Fruit fly (Drosophila melanogaster) whole organism, prepupa: ENCODE results near the gene NaPi-III.

ENCODE experiments used
- Blimp-1 ChIP-seq: fragments of 200-800 bp; sonication (Bioruptor generic); optimal IDR thresholded peaks from 3 replicates; lab custom pipeline; 2017; ENCODE audit warnings: missing biosample characterization, missing genetic modification characterization, mild to moderate bottlenecking, moderate library complexity, missing genetic modification reagents
- CG10631 ChIP-seq: fragments of 200-800 bp; sonication (Bioruptor generic); optimal IDR thresholded peaks from 2 replicates; lab custom pipeline; 2016; ENCODE audit warnings: missing biosample characterization, missing genetic modification characterization
- CG10669 ChIP-seq: fragments of 200-800 bp; sonication (Bioruptor generic); optimal IDR thresholded peaks from 3 replicates; lab custom pipeline; 2018; ENCODE audit warnings: missing biosample characterization, mild to moderate bottlenecking, missing genetic modification characterization, moderate library complexity
- CG11294 ChIP-seq: fragments of 200-800 bp; sonication (Bioruptor generic); IDR thresholded peaks from 2 replicates; pipeline ENCODE4 v1.3.6; 2022; ENCODE audit warnings: missing biosample characterization, missing genetic modification characterization
- CG11762 ChIP-seq: fragments of 200-800 bp; sonication (Bioruptor generic); optimal IDR thresholded peaks from 3 replicates; lab custom pipeline; 2016; ENCODE audit warnings: missing biosample characterization, missing genetic modification characterization; ENCODE audit not compliant: insufficient read depth
- CG11902 ChIP-seq: fragments of 200-800 bp; sonication (Bioruptor generic); optimal IDR thresholded peaks from 3 replicates; lab custom pipeline; 2016; ENCODE audit warnings: missing biosample characterization, missing genetic modification characterization
- CG15336 ChIP-seq: fragments of 200-800 bp; sonication (Bioruptor generic); IDR thresholded peaks from 2 replicates; pipeline ENCODE4 v1.3.6; 2022; ENCODE audit warnings: missing biosample characterization, missing genetic modification characterization
- CG1621 ChIP-seq: fragments of 200-800 bp; sonication (Bioruptor generic); optimal IDR thresholded peaks from 3 replicates; lab custom pipeline; 2018; ENCODE audit warnings: missing biosample characterization, mild to moderate bottlenecking, missing genetic modification characterization
- CG16779 ChIP-seq: fragments of 200-800 bp; sonication (Bioruptor generic); optimal IDR thresholded peaks from 3 replicates; lab custom pipeline; 2017; ENCODE audit warnings: missing biosample characterization, mild to moderate bottlenecking, missing genetic modification characterization
- CG31627 ChIP-seq: fragments of 200-800 bp; sonication (Bioruptor generic); optimal IDR thresholded peaks from 3 replicates; lab custom pipeline; 2016; ENCODE audit warnings: missing biosample characterization, missing genetic modification characterization
- CG34406 ChIP-seq: fragments of 200-800 bp; sonication (Bioruptor generic); optimal IDR thresholded peaks from 3 replicates; lab custom pipeline; 2016; ENCODE audit warnings: missing biosample characterization, missing genetic modification characterization
- CG4318 ChIP-seq: fragments of 200-800 bp; sonication (Bioruptor generic); optimal IDR thresholded peaks from 3 replicates; lab custom pipeline; 2017; ENCODE audit warnings: missing biosample characterization, mild to moderate bottlenecking, missing genetic modification characterization
- CG6792 ChIP-seq: fragments of 200-800 bp; sonication (Bioruptor generic); optimal IDR thresholded peaks from 3 replicates; lab custom pipeline; 2016; ENCODE audit warnings: missing biosample characterization, missing genetic modification characterization
- CG6854 ChIP-seq: fragments of 200-800 bp; sonication (Bioruptor generic); optimal IDR thresholded peaks from 2 replicates; lab custom pipeline; 2017; ENCODE audit warnings: missing biosample characterization, mild to moderate bottlenecking, missing genetic modification characterization
- CG7368 ChIP-seq: fragments of 200-800 bp; sonication (Bioruptor generic); optimal IDR thresholded peaks from 3 replicates; lab custom pipeline; 2016; ENCODE audit warnings: missing biosample characterization, missing genetic modification characterization
- CG8119 ChIP-seq: fragments of 200-800 bp; sonication (Bioruptor generic); IDR thresholded peaks from 3 replicates; pipeline ENCODE4 v1.3.6; 2022; ENCODE audit warnings: missing biosample characterization, missing genetic modification characterization
- CG8319 ChIP-seq: fragments of 200-800 bp; sonication (Bioruptor generic); optimal IDR thresholded peaks from 3 replicates; lab custom pipeline; 2016; ENCODE audit warnings: missing biosample characterization, missing genetic modification characterization
- CG8632 ChIP-seq: fragments of 200-800 bp; sonication (Bioruptor generic); optimal IDR thresholded peaks from 3 replicates; lab custom pipeline; 2016; ENCODE audit warnings: missing biosample characterization, missing genetic modification characterization
- CG9139 ChIP-seq: fragments of 200-800 bp; sonication (Bioruptor generic); optimal IDR thresholded peaks from 3 replicates; lab custom pipeline; 2017; ENCODE audit warnings: missing biosample characterization, mild to moderate bottlenecking, missing genetic modification characterization
- Eip78C ChIP-seq: fragments of 200-800 bp; sonication (Bioruptor generic); peaks from one replicate; lab custom pipeline; 2016; ENCODE audit warnings: missing biosample characterization, missing genetic modification characterization
- Eip93F ChIP-seq: fragments of 200-800 bp; sonication (Bioruptor generic); optimal IDR thresholded peaks from 2 replicates; lab custom pipeline; 2016; ENCODE audit warnings: missing biosample characterization, mild to moderate bottlenecking, missing genetic modification characterization
- Ets21C ChIP-seq: fragments of 200-800 bp; sonication (Bioruptor generic); optimal IDR thresholded peaks from 3 replicates; lab custom pipeline; 2016; ENCODE audit warnings: missing biosample characterization, missing genetic modification characterization
- Ets96B ChIP-seq: fragments of 200-800 bp; optimal IDR thresholded peaks from 2 replicates; lab custom pipeline; 2019; ENCODE audit warnings: missing biosample characterization, mild to moderate bottlenecking, missing genetic modification characterization, moderate library complexity
- Gug ChIP-seq: fragments of 200-800 bp; sonication (Bioruptor generic); IDR thresholded peaks from 2 replicates; pipeline ENCODE4 v1.3.6; 2022; ENCODE audit warnings: missing biosample characterization, missing genetic modification characterization
- Hr38 ChIP-seq: sonication (Bioruptor generic); optimal IDR thresholded peaks from 2 replicates; lab custom pipeline; 2016; ENCODE audit warnings: missing biosample characterization, missing genetic modification characterization
- Hr39 ChIP-seq: fragments of 200-800 bp; sonication (Bioruptor generic); optimal IDR thresholded peaks from 2 replicates; lab custom pipeline; 2016; ENCODE audit warnings: missing biosample characterization, missing genetic modification characterization
- Lpt ChIP-seq: fragments of 200-800 bp; sonication (Bioruptor generic); optimal IDR thresholded peaks from 3 replicates; lab custom pipeline; 2016; ENCODE audit warnings: missing biosample characterization, missing genetic modification characterization
- OdsH ChIP-seq: fragments of 200-800 bp; sonication (Bioruptor generic); optimal IDR thresholded peaks from 3 replicates; lab custom pipeline; 2016; ENCODE audit warnings: missing biosample characterization, missing genetic modification characterization
- Smox ChIP-seq: fragments of 200-800 bp; sonication (Bioruptor generic); optimal IDR thresholded peaks from 3 replicates; lab custom pipeline; 2016; ENCODE audit warnings: missing biosample characterization, missing genetic modification characterization
- Sox14 ChIP-seq: fragments of 200-800 bp; sonication (Bioruptor generic); optimal IDR thresholded peaks from 3 replicates; lab custom pipeline; 2016; ENCODE audit warnings: missing biosample characterization, missing genetic modification characterization
- achi ChIP-seq: fragments of 200-800 bp; sonication (Bioruptor generic); optimal IDR thresholded peaks from 3 replicates; lab custom pipeline; 2016; ENCODE audit warnings: missing biosample characterization, missing genetic modification characterization
- acj6 ChIP-seq: fragments of 200-800 bp; sonication (Bioruptor generic); optimal IDR thresholded peaks from 3 replicates; lab custom pipeline; 2016; ENCODE audit warnings: missing biosample characterization, missing genetic modification characterization
- cyc ChIP-seq: fragments of 200-800 bp; sonication (Bioruptor generic); optimal IDR thresholded peaks from 3 replicates; lab custom pipeline; 2016; ENCODE audit warnings: missing biosample characterization, missing genetic modification characterization
- dac ChIP-seq: fragments of 200-800 bp; sonication (Bioruptor generic); optimal IDR thresholded peaks from 2 replicates; lab custom pipeline; 2017; ENCODE audit warnings: missing biosample characterization, mild to moderate bottlenecking, missing genetic modification characterization
- esn ChIP-seq: fragments of 200-800 bp; sonication (Bioruptor generic); optimal IDR thresholded peaks from 2 replicates; lab custom pipeline; 2016; ENCODE audit warnings: missing biosample characterization, mild to moderate bottlenecking, missing genetic modification characterization, moderate library complexity
- fd85E ChIP-seq: fragments of 200-800 bp; sonication (Bioruptor generic); optimal IDR thresholded peaks from 3 replicates; lab custom pipeline; 2016; ENCODE audit warnings: missing biosample characterization, missing genetic modification characterization
- fkh ChIP-seq: fragments of 200-800 bp; sonication (Bioruptor generic); optimal IDR thresholded peaks from 3 replicates; lab custom pipeline; 2017; ENCODE audit warnings: missing biosample characterization, mild to moderate bottlenecking, missing genetic modification characterization, moderate library complexity
- net ChIP-seq: fragments of 200-800 bp; sonication (Bioruptor generic); optimal IDR thresholded peaks from 3 replicates; lab custom pipeline; 2016; ENCODE audit warnings: missing biosample characterization, missing genetic modification characterization
- pdm3 ChIP-seq: fragments of 200-800 bp; sonication (Bioruptor generic); optimal IDR thresholded peaks from 3 replicates; lab custom pipeline; 2016; ENCODE audit warnings: missing biosample characterization, missing genetic modification characterization
- salr ChIP-seq, 2 experiments: fragments of 200-800 bp; sonication (Bioruptor generic); optimal IDR thresholded peaks; 3 replicates each; lab custom pipeline; 2016 to 2018; ENCODE audit warnings: missing biosample characterization in 2 of 2, missing genetic modification characterization in 2 of 2, mild to moderate bottlenecking in 1 of 2
- spab ChIP-seq: fragments of 200-800 bp; sonication (Bioruptor generic); optimal IDR thresholded peaks from 2 replicates; lab custom pipeline; 2017; ENCODE audit warnings: missing biosample characterization, mild to moderate bottlenecking, missing genetic modification characterization, missing genetic modification reagents
- ss ChIP-seq, 2 experiments: fragments of 200-800 bp; sonication (Bioruptor generic); optimal IDR thresholded peaks; 2 replicates in 1 of 2; 3 replicates in 1 of 2; lab custom pipeline; 2017 to 2018; ENCODE audit warnings: mild to moderate bottlenecking in 2 of 2, missing biosample characterization in 2 of 2, missing genetic modification characterization in 2 of 2, moderate library complexity in 1 of 2
- svp ChIP-seq: fragments of 200-800 bp; sonication (Bioruptor generic); peaks from one replicate; lab custom pipeline; 2016; ENCODE audit warnings: missing biosample characterization, missing genetic modification characterization
- topi ChIP-seq: fragments of 200-800 bp; sonication (Bioruptor generic); optimal IDR thresholded peaks from 3 replicates; lab custom pipeline; 2016; ENCODE audit warnings: missing biosample characterization, missing genetic modification characterization
- vri ChIP-seq: fragments of 200-800 bp; sonication (Bioruptor generic); optimal IDR thresholded peaks from 3 replicates; lab custom pipeline; 2016; ENCODE audit warnings: missing biosample characterization, mild to moderate bottlenecking, missing genetic modification characterization

Gene NaPi-III

DNA sequence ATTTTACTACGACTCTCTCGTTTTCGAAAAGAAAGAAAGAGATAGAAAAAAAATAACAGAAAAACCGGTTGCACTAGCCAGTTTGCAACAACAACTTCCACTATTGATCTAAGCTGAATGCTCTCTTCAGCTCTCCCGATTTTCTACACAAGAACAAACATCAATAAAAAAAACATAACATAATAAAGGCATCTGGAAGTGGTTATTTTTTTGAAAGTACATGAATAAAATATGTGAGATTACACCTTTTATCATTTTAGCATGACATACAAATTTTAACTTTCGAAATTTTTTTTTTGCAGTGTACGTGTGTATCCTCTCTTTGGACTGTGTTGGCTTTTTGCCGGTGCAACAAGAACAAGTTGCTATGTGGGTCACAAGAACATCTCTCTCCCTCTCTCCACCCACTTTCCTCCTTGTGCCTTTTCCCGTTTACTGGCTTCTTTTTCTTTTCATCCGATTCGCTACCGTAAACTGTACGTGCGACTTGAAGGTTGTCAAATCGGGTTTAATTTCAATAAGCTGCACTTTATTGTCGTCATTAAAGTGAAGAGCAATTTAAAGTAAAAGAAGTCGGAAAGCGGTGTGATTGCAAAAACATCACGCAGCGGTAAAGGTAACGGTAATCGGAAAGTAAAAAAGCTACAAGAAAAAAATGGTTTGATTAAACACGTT lies 38.5 kb upstream of the NaPi-III start (continued):
- peak; percentile 94 for TF ChIP-seq CG6792 (GFP tag; lab: Kevin White, UChicago)
- TF ChIP-seq Eip93F (GFP tag; lab: Kevin White, UChicago), result no peak
- TF ChIP-seq CG8119, result peak; percentile 100
- TF ChIP-seq Lpt, result peak; percentile 99
- TF ChIP-seq spab (GFP tag; lab: Kevin White, UChicago), result peak; percentile 95
- no peak for TF ChIP-seq Smox
- TF ChIP-seq Hr39, result no peak
- TF ChIP-seq net (GFP tag; lab: Kevin White, UChicago), result peak; percentile 99
- TF ChIP-seq Gug (GFP tag; lab: Robert Waterston, UW), result peak; percentile 99
- peak; percentile 83 for TF ChIP-seq CG11902
- peak; percentile 97 for TF ChIP-seq CG11762
- TF ChIP-seq CG7368 (GFP tag; lab: Kevin White, UChicago), result peak; percentile 96
- peak; percentile 98 for TF ChIP-seq Sox14
- peak; percentile 68 for TF ChIP-seq Blimp-1 (GFP tag; lab: Kevin White, UChicago)
- TF ChIP-seq salr (GFP tag; optimal IDR thresholded peaks at IDR 0.05; lab: Kevin White, UChicago), result peak; percentile 94 to 99
- peak; percentile 93 for TF ChIP-seq topi
- TF ChIP-seq CG11294 (GFP tag; lab: Robert Waterston, UW), result peak; percentile 99
- peak; percentile 93 for TF ChIP-seq Hr38 (GFP tag; lab: Kevin White, UChicago)
- TF ChIP-seq CG34406 (GFP tag; lab: Kevin White, UChicago), result peak; percentile 94
- TF ChIP-seq CG10631 (GFP tag; lab: Kevin White, UChicago), result peak; percentile 98
- peak; percentile 98 for TF ChIP-seq achi (GFP tag; lab: Kevin White, UChicago)

dm6 chr3L:11085810-11086209 lies 37.3 kb upstream of the NaPi-III start:
- TF ChIP-seq vri (GFP tag; lab: Kevin White, UChicago) (no peak), achi (GFP tag; lab: Kevin White, UChicago) (no peak), fkh (GFP tag; lab: Kevin White, UChicago) (peak; percentile 84)

DNA sequence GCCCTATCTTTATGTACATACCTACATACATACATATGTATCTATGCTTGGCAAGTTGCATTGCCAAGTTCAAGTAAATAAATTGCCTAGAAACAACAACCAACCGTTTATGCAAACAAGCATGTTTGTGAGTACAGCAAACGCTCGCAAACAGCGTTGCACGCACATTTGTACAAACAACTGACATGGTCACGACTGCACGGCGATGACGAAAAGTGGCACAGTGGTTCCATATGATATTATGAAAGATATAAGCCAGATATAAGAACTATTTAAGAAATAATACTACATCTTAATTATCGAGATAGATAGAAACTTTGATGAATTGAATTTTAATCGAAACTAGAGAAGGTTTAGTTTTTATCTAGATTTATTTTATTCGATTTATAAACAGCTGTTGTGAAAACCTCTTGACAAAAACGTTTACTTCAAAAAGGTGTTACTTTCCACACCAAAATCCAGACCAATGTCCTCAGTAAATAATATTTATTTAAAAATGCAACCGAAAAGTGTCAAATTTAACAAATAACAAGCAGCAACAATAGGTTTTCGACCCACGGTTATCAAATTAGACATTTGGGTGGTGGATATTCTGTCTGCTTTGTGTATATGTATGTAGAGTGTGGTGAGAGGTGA lies 33.2 kb upstream of the NaPi-III start:
- TF ChIP-seq Ets96B (peak; percentile 38), Lpt (peak; percentile 71), CG15336 (GFP tag; lab: Robert Waterston, UW) (peak; percentile 82), acj6 (GFP tag; lab: Kevin White, UChicago) (peak; percentile 62), spab (GFP tag; lab: Kevin White, UChicago) (peak; percentile 15), cyc (peak; percentile 42), CG11902 (no peak), CG4318 (GFP tag; lab: Kevin White, UChicago) (peak; percentile 77), CG9139 (no peak), fd85E (GFP tag; lab: Kevin White, UChicago) (no peak), CG7368 (GFP tag; lab: Kevin White, UChicago) (peak; percentile 12), salr (GFP tag; optimal IDR thresholded peaks at IDR 0.05; lab: Kevin White, UChicago) (peak in 1 of 2 experiments; percentile 85), Ets21C (GFP tag; lab: Kevin White, UChicago) (peak; percentile 56), Eip78C (peak; percentile 92), esn (GFP tag; lab: Kevin White, UChicago) (peak; percentile 81), Blimp-1 (GFP tag; lab: Kevin White, UChicago) (no peak), CG8632 (GFP tag; lab: Kevin White, UChicago) (peak; percentile 68), CG16779 (tag; lab: Kevin White, UChicago) (peak; percentile 3), OdsH (GFP tag; lab: Kevin White, UChicago) (peak; percentile 77), CG11294 (GFP tag; lab: Robert Waterston, UW) (no peak; the same call in 1 of the 2 replicates), CG10669 (peak; percentile 32), svp (GFP tag; lab: Kevin White, UChicago) (peak; percentile 88), topi (peak; percentile 75), CG8319 (no peak), dac (GFP tag; lab: Kevin White, UChicago) (peak; percentile 53), CG1621 (tag; lab: Kevin White, UChicago) (no peak), Sox14 (peak; percentile 69), CG6854 (no peak), fkh (GFP tag; lab: Kevin White, UChicago) (peak; percentile 92), ss (GFP tag; optimal IDR thresholded peaks at IDR 0.05; lab: Kevin White, UChicago) (peak; percentile 28 to 57), vri (GFP tag; lab: Kevin White, UChicago) (peak; percentile 61), pdm3 (GFP tag; lab: Kevin White, UChicago) (peak; percentile 73), Hr39 (peak; percentile 62), CG31627 (GFP tag; lab: Kevin White, UChicago) (peak; percentile 54)
